Fruit fly (Drosophila melanogaster) whole organism, prepupa: ENCODE results near the gene Ugt35E2.

Experiments used
- Blimp-1 ChIP-seq: fragments of 200-800 bp; sonication (Bioruptor generic); optimal IDR thresholded peaks from 3 replicates; lab custom pipeline; 2017; ENCODE audit warnings: missing biosample characterization, missing genetic modification characterization, mild to moderate bottlenecking, moderate library complexity, missing genetic modification reagents
- CG6792 ChIP-seq: fragments of 200-800 bp; sonication (Bioruptor generic); optimal IDR thresholded peaks from 3 replicates; lab custom pipeline; 2016; ENCODE audit warnings: missing biosample characterization, missing genetic modification characterization
- CG7368 ChIP-seq: fragments of 200-800 bp; sonication (Bioruptor generic); optimal IDR thresholded peaks from 3 replicates; lab custom pipeline; 2016; ENCODE audit warnings: missing biosample characterization, missing genetic modification characterization
- CG8319 ChIP-seq: fragments of 200-800 bp; sonication (Bioruptor generic); optimal IDR thresholded peaks from 3 replicates; lab custom pipeline; 2016; ENCODE audit warnings: missing biosample characterization, missing genetic modification characterization
- Eip78C ChIP-seq: fragments of 200-800 bp; sonication (Bioruptor generic); peaks from one replicate; lab custom pipeline; 2016; ENCODE audit warnings: missing biosample characterization, missing genetic modification characterization
- Eip93F ChIP-seq: fragments of 200-800 bp; sonication (Bioruptor generic); optimal IDR thresholded peaks from 2 replicates; lab custom pipeline; 2016; ENCODE audit warnings: missing biosample characterization, mild to moderate bottlenecking, missing genetic modification characterization
- Gug ChIP-seq: fragments of 200-800 bp; sonication (Bioruptor generic); IDR thresholded peaks from 2 replicates; pipeline ENCODE4 v1.3.6; 2022; ENCODE audit warnings: missing biosample characterization, missing genetic modification characterization
- Hr38 ChIP-seq: sonication (Bioruptor generic); optimal IDR thresholded peaks from 2 replicates; lab custom pipeline; 2016; ENCODE audit warnings: missing biosample characterization, missing genetic modification characterization
- Hr39 ChIP-seq: fragments of 200-800 bp; sonication (Bioruptor generic); optimal IDR thresholded peaks from 2 replicates; lab custom pipeline; 2016; ENCODE audit warnings: missing biosample characterization, missing genetic modification characterization
- Sox14 ChIP-seq: fragments of 200-800 bp; sonication (Bioruptor generic); optimal IDR thresholded peaks from 3 replicates; lab custom pipeline; 2016; ENCODE audit warnings: missing biosample characterization, missing genetic modification characterization
- dsx ChIP-seq: fragments of 200-800 bp; optimal IDR thresholded peaks from 3 replicates; lab custom pipeline; 2019; ENCODE audit warnings: missing biosample characterization, mild to moderate bottlenecking, missing genetic modification characterization, moderate library complexity; ENCODE audit not compliant: poor library complexity, severe bottlenecking
- net ChIP-seq: fragments of 200-800 bp; sonication (Bioruptor generic); optimal IDR thresholded peaks from 3 replicates; lab custom pipeline; 2016; ENCODE audit warnings: missing biosample characterization, missing genetic modification characterization

DNA sequence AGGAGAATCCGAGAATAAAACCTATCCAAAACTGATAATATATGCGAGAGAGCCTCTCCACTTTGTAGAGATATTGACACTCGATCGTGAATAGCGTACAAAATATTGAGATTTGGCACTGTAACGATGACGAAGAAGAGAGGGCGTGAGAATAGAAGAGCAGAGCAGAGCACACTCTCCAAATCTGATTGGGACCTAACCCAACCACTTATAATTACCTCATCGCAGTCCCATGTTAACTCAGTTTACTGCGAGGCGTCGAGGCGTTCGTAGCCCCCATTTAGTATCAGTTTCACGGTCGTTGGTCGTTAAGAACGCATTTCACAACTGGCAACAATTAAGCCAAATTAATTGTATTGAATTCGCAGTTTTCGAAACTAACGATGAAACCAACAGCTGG is 10.9 kb downstream of the Ugt35E2 start, which contains the start of gene Ugt302C1:
- TF ChIP-seq CG8319 (GFP tag; lab: Kevin White, UChicago) (no peak), CG7368 (GFP tag; lab: Kevin White, UChicago) (no peak), Hr39 (GFP tag; lab: Kevin White, UChicago) (no peak), dsx (GFP tag; lab: Kevin White, UChicago) (peak; percentile 54), Hr38 (GFP tag; lab: Kevin White, UChicago) (no peak), CG6792 (GFP tag; lab: Kevin White, UChicago) (no peak), Eip78C (peak; percentile 40), Sox14 (no peak), Gug (no peak), net (GFP tag; lab: Kevin White, UChicago) (no peak), Eip93F (GFP tag; lab: Kevin White, UChicago) (no peak), Blimp-1 (GFP tag; lab: Kevin White, UChicago) (no peak)
